Worm (Caenorhabditis elegans) whole organism, L3 larva: Measurements from ENCODE around the gene F41B4.1.

Experiments used
- ZK546.5 ChIP-seq: sonication (generic microtip); optimal IDR thresholded peaks from 2 replicates; lab custom pipeline; 2017; ENCODE audit warnings: missing biosample characterization, missing genetic modification characterization
- elt-3 ChIP-seq, 3 experiments: fragments of 150-350 bp in 1 of 3; sonication (generic microtip) in 2 of 3; optimal IDR thresholded peaks; 2 replicates in 2 of 3; 4 replicates in 1 of 3; lab custom pipeline; 2014 to 2017; ENCODE audit warnings: missing biosample characterization in 3 of 3, missing genetic modification characterization in 3 of 3
- fos-1 ChIP-seq: fragments of 150-350 bp; optimal IDR thresholded peaks from 2 replicates; lab custom pipeline; 2014; ENCODE audit warnings: missing biosample characterization, missing genetic modification characterization
- lin-39 ChIP-seq: fragments of 150-350 bp; optimal IDR thresholded peaks from 2 replicates; lab custom pipeline; 2018; ENCODE audit warnings: missing biosample characterization, missing genetic modification reagents, missing genetic modification characterization
- unc-39 ChIP-seq: sonication (generic microtip); optimal IDR thresholded peaks from 4 replicates; lab custom pipeline; 2017; ENCODE audit warnings: missing biosample characterization, missing genetic modification characterization

DNA sequence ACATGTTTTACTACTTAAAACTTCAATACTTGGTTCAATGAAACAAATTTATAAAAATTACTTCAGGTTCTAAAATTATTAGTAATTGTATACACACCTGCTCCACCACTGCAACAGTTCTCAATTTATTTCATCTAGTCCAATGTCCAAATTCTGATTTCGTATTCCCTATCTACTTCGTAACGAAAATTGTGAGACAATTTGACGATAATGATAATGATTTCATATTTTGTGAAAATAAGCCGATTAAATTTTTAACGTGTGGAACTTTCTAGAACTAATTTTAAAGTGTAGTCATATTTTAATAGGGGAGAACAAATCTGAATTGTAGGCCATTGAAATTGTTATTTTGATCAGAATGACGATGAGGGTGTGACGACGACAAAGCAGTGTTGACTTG is 35.2 kb downstream of the F41B4.1 start:
- TF ChIP-seq lin-39 (tag; lab: Kevin White, UChicago) (no peak), ZK546.5 (tag; lab: Kevin White, UChicago) (no peak), fos-1 (tag; lab: Kevin White, UChicago) (no peak), unc-39 (no peak), elt-3 (tag; optimal IDR thresholded peaks at IDR 0.05; lab: Kevin White, UChicago) (no peak)
